Worm (Caenorhabditis elegans) whole organism, L2 larva: ENCODE results near the gene nhr-164.

Source experiments
- skn-1 ChIP-seq: sonication (generic microtip); optimal IDR thresholded peaks from 2 replicates; lab custom pipeline; 2017; ENCODE audit warnings: missing biosample characterization, missing genetic modification characterization
- unc-39 ChIP-seq: fragments of 150-350 bp; optimal IDR thresholded peaks from 2 replicates; lab custom pipeline; 2014; ENCODE audit warnings: missing biosample characterization, missing genetic modification characterization
- ztf-4 ChIP-seq: fragments of 150-350 bp; optimal IDR thresholded peaks from 2 replicates; lab custom pipeline; 2014; ENCODE audit warnings: missing biosample characterization, missing genetic modification characterization

DNA sequence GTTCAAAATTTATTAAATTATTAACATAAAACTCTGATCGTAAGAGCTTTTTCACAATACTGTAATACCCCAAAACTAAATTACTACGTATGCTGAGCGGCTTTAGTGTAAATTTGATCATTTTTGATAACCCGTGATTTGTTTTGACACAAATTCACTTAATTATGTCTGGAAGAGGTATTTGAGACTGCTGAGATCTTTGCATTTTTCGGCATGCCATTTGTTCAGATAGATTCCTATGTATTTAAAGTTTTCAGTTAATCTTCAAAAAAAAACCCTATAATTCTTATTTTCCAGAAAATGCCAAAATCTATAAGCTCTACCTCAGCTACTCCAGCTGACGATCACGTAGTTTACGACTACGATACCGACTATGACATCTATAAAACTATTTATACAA, 5.3 kb downstream of the nhr-164 start, which contains the start of gene srw-15:
- TF ChIP-seq skn-1 (tag; lab: Kevin White, UChicago) (no peak), unc-39 (tag; lab: Kevin White, UChicago) (no peak), ztf-4 (tag; lab: Kevin White, UChicago) (no peak)
